Worm (Caenorhabditis elegans) whole organism, L4 larva: Measurements from ENCODE around the gene T26C12.1.

Experiments
- F26F4.8 ChIP-seq: fragments of 200-800 bp; sonication (Bioruptor generic); conservative IDR thresholded peaks from 2 replicates; pipeline ENCODE4 v1.3.6; 2022; ENCODE audit warnings: missing genetic modification characterization, missing compliant biosample characterization
- F37D6.2 ChIP-seq: sonication (generic microtip); optimal IDR thresholded peaks from 2 replicates; lab custom pipeline; 2016; ENCODE audit warnings: mild to moderate bottlenecking, missing genetic modification characterization, missing compliant biosample characterization
- F49E8.2 ChIP-seq: sonication (generic microtip); optimal IDR thresholded peaks from 2 replicates; lab custom pipeline; 2016; ENCODE audit warnings: missing compliant biosample characterization, mild to moderate bottlenecking, missing genetic modification characterization, borderline replicate concordance
- T26A8.4 ChIP-seq: fragments of 200-800 bp; sonication (Bioruptor generic); IDR thresholded peaks from 2 replicates; pipeline ENCODE4 v1.3.6; 2022; ENCODE audit warnings: missing genetic modification characterization, missing compliant biosample characterization
- Y48G9A.11 ChIP-seq: fragments of 200-800 bp; sonication (Bioruptor generic); IDR thresholded peaks from 2 replicates; pipeline ENCODE4 v1.3.6; 2022; ENCODE audit warnings: missing genetic modification reagents, missing genetic modification characterization, missing compliant biosample characterization
- Y5F2A.4 ChIP-seq: fragments of 200-800 bp; sonication (Bioruptor generic); optimal IDR thresholded peaks from 2 replicates; lab custom pipeline; 2018; ENCODE audit warnings: mild to moderate bottlenecking, missing genetic modification characterization, missing compliant biosample characterization
- Y75B8A.6 ChIP-seq: fragments of 200-800 bp; sonication (Bioruptor generic); IDR thresholded peaks from 2 replicates; pipeline ENCODE4 v1.3.6; 2022; ENCODE audit warnings: missing genetic modification reagents, missing genetic modification characterization, missing compliant biosample characterization
- ZK337.2 ChIP-seq: fragments of 200-800 bp; sonication (Bioruptor generic); IDR thresholded peaks from 2 replicates; pipeline ENCODE4 v1.3.6; 2022; ENCODE audit warnings: missing genetic modification reagents, missing genetic modification characterization, missing compliant biosample characterization
- aha-1 ChIP-seq: fragments of 150-350 bp; peaks from one replicate; lab custom pipeline; 2014; ENCODE audit warnings: missing biosample characterization, missing genetic modification characterization
- aly-2 ChIP-seq: sonication (generic microtip); optimal IDR thresholded peaks from 2 replicates; lab custom pipeline; 2018; ENCODE audit warnings: missing biosample characterization, missing genetic modification characterization
- ama-1 ChIP-seq: fragments of 150-350 bp; optimal IDR thresholded peaks from 2 replicates; lab custom pipeline; 2014; ENCODE audit warnings: inconsistent platforms, mixed read lengths
- arid-1 ChIP-seq: fragments of 200-800 bp; sonication (Bioruptor generic); conservative IDR thresholded peaks from 2 replicates; pipeline ENCODE4 v1.3.6; 2022; ENCODE audit warnings: missing genetic modification reagents, missing genetic modification characterization, missing compliant biosample characterization
- ceh-28 ChIP-seq: fragments of 150-350 bp; optimal IDR thresholded peaks from 2 replicates; lab custom pipeline; 2014; ENCODE audit warnings: missing biosample characterization, missing genetic modification reagents, missing genetic modification characterization
- ceh-62 ChIP-seq: sonication (generic microtip); optimal IDR thresholded peaks from 2 replicates; lab custom pipeline; 2017; ENCODE audit warnings: missing biosample characterization, missing genetic modification characterization
- dmd-6 ChIP-seq: fragments of 200-800 bp; sonication (Bioruptor generic); IDR thresholded peaks from 2 replicates; pipeline ENCODE4 v1.3.6; 2022; ENCODE audit warnings: missing genetic modification reagents, missing genetic modification characterization, missing compliant biosample characterization
- dmd-8 ChIP-seq: fragments of 200-800 bp; sonication (Bioruptor generic); IDR thresholded peaks from 2 replicates; pipeline ENCODE4 v1.3.6; 2022; ENCODE audit warnings: missing genetic modification characterization, missing compliant biosample characterization
- dmd-9 ChIP-seq: fragments of 200-800 bp; sonication (Bioruptor generic); IDR thresholded peaks from 2 replicates; pipeline ENCODE4 v1.3.6; 2022; ENCODE audit warnings: missing genetic modification reagents, missing genetic modification characterization, missing compliant biosample characterization
- dpl-1 ChIP-seq: fragments of 150-350 bp; optimal IDR thresholded peaks from 2 replicates; lab custom pipeline; 2014; ENCODE audit warnings: missing biosample characterization, missing genetic modification reagents, missing genetic modification characterization
- duxl-1 ChIP-seq: sonication (generic microtip); optimal IDR thresholded peaks from 2 replicates; lab custom pipeline; 2016; ENCODE audit warnings: mild to moderate bottlenecking, missing genetic modification characterization, moderate library complexity, missing compliant biosample characterization; ENCODE audit not compliant: poor library complexity
- fkh-10 ChIP-seq: fragments of 150-350 bp; optimal IDR thresholded peaks from 2 replicates; lab custom pipeline; 2014; ENCODE audit warnings: missing biosample characterization, missing genetic modification reagents, missing genetic modification characterization
- fos-1 ChIP-seq: fragments of 150-350 bp; optimal IDR thresholded peaks from 2 replicates; lab custom pipeline; 2014; ENCODE audit warnings: missing biosample characterization, missing genetic modification characterization
- jun-1 ChIP-seq: fragments of 150-350 bp; optimal IDR thresholded peaks from 2 replicates; lab custom pipeline; 2014; ENCODE audit warnings: missing biosample characterization, missing genetic modification reagents, missing genetic modification characterization
- lsy-2 ChIP-seq, 2 experiments: fragments of 150-350 bp in 1 of 2; sonication (generic microtip) in 1 of 2; optimal IDR thresholded peaks; 2 replicates each; lab custom pipeline; 2014 to 2017; ENCODE audit warnings: missing biosample characterization in 2 of 2, missing genetic modification characterization in 2 of 2
- madf-5 ChIP-seq, 2 experiments: fragments of 200-800 bp; sonication (Bioruptor generic); IDR thresholded peaks; 2 replicates each; pipeline ENCODE4 v1.3.6; 2022; ENCODE audit warnings: missing compliant biosample characterization in 2 of 2, missing genetic modification characterization in 2 of 2
- madf-9 ChIP-seq: fragments of 200-800 bp; sonication (Bioruptor generic); conservative IDR thresholded peaks from 2 replicates; pipeline ENCODE4 v1.3.6; 2022; ENCODE audit warnings: missing genetic modification reagents, missing genetic modification characterization, missing compliant biosample characterization
- mdl-1 ChIP-seq, 2 experiments: fragments of 150-350 bp in 1 of 2; sonication (generic microtip) in 1 of 2; optimal IDR thresholded peaks; 2 replicates each; lab custom pipeline; 2014 to 2017; ENCODE audit warnings: missing biosample characterization in 2 of 2, missing genetic modification characterization in 2 of 2
- mep-1 ChIP-seq: fragments of 150-350 bp; sonication (generic microtip); optimal IDR thresholded peaks from 3 replicates; lab custom pipeline; 2014; ENCODE audit warnings: missing biosample characterization, missing genetic modification characterization
- mes-2 ChIP-seq: sonication (generic microtip); optimal IDR thresholded peaks from 2 replicates; lab custom pipeline; 2016; ENCODE audit warnings: missing genotype, mild to moderate bottlenecking, missing genetic modification characterization, missing compliant biosample characterization; ENCODE audit not compliant: poor library complexity, severe bottlenecking
- mxl-2 ChIP-seq: fragments of 200-800 bp; sonication (Bioruptor generic); conservative IDR thresholded peaks from 2 replicates; pipeline ENCODE4 v1.3.6; 2022; ENCODE audit warnings: missing genetic modification reagents, missing genetic modification characterization, missing compliant biosample characterization
- mxl-3 ChIP-seq: fragments of 200-800 bp; sonication (Bioruptor generic); optimal IDR thresholded peaks from 2 replicates; lab custom pipeline; 2018; ENCODE audit warnings: mild to moderate bottlenecking, missing genetic modification characterization, missing compliant biosample characterization
- nhr-42 ChIP-seq: fragments of 200-800 bp; sonication (Bioruptor generic); IDR thresholded peaks from 2 replicates; pipeline ENCODE4 v1.3.6; 2022; ENCODE audit warnings: missing genetic modification characterization, missing compliant biosample characterization
- nhr-77 ChIP-seq: fragments of 150-350 bp; optimal IDR thresholded peaks from 2 replicates; lab custom pipeline; 2014; ENCODE audit warnings: missing biosample characterization, missing genetic modification characterization
- pqm-1 ChIP-seq: sonication (generic microtip); optimal IDR thresholded peaks from 2 replicates; lab custom pipeline; 2017; ENCODE audit warnings: missing biosample characterization, missing genetic modification characterization
- set-16 ChIP-seq: fragments of 200-800 bp; sonication (Bioruptor generic); IDR thresholded peaks from 2 replicates; pipeline ENCODE4 v1.3.6; 2022; ENCODE audit warnings: missing genetic modification reagents, missing genetic modification characterization, missing compliant biosample characterization
- snpc-1.2 ChIP-seq: fragments of 200-800 bp; sonication (Bioruptor generic); IDR thresholded peaks from 2 replicates; pipeline ENCODE4 v1.3.6; 2022; ENCODE audit warnings: missing genetic modification reagents, missing genetic modification characterization, missing compliant biosample characterization
- snpc-4 ChIP-seq: fragments of 150-350 bp; optimal IDR thresholded peaks from 2 replicates; lab custom pipeline; 2014; ENCODE audit warnings: missing biosample characterization, missing genetic modification characterization
- unc-62 ChIP-seq, 3 experiments: fragments of 150-350 bp in 1 of 3; sonication (generic microtip); optimal IDR thresholded peaks in 2 of 3; peaks in 1 of 3; 1 replicate in 1 of 3; 2 replicates in 2 of 3; lab custom pipeline; 2014 to 2017; ENCODE audit warnings: missing biosample characterization in 3 of 3, missing genetic modification characterization in 3 of 3, missing genetic modification reagents in 3 of 3, missing genotype in 1 of 3
- vab-7 ChIP-seq: fragments of 200-800 bp; sonication (Bioruptor generic); IDR thresholded peaks from 2 replicates; pipeline ENCODE4 v1.3.6; 2022; ENCODE audit warnings: missing genetic modification reagents, missing genetic modification characterization, missing compliant biosample characterization
- zag-1 ChIP-seq: fragments of 150-350 bp; optimal IDR thresholded peaks from 2 replicates; lab custom pipeline; 2014; ENCODE audit warnings: missing biosample characterization, missing genetic modification characterization
- zip-2 ChIP-seq: fragments of 150-350 bp; optimal IDR thresholded peaks from 2 replicates; lab custom pipeline; 2014; ENCODE audit warnings: missing biosample characterization, missing genetic modification characterization
- ztf-11 ChIP-seq: fragments of 150-350 bp; optimal IDR thresholded peaks from 2 replicates; lab custom pipeline; 2014; ENCODE audit warnings: missing biosample characterization, missing genetic modification characterization

T26C12.1 gene

DNA sequence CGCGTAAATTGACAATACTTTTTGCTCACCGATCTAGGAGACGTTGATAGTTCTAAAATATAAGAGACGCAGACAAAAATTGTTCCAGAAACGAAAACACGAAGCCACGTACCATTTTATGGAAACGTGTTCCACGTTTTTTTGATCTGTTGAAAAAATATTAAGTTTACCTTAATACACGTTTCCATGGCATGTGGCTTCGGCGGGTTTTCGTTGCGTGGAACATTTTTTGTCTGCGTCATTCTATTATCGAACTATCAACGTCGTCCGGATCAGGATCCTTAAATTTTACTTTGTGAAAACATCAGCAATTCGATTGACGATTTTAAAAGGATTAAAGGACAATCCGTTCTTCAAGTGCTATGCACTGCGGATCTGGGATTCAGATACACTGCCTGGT, 6.9 kb downstream of the T26C12.1 start, which contains the start of gene T26C12.2:
Gene T26C12.2, minus strand, starts transcription at position 101 of the 400 bp plus-strand sequence.
- TF ChIP-seq dmd-6 (GFP tag; lab: Robert Waterston, UW): no peak
- TF ChIP-seq aha-1 (tag; lab: Kevin White, UChicago): no peak
- TF ChIP-seq F37D6.2: no peak
- TF ChIP-seq vab-7 (GFP tag; lab: Robert Waterston, UW): no peak
- TF ChIP-seq F26F4.8 (GFP tag; lab: Robert Waterston, UW): no peak
- no peak for TF ChIP-seq unc-62 (GFP tag; optimal IDR thresholded peaks at IDR 0.05 in 1 of 2; lab: Kevin White, UChicago)
- no peak for TF ChIP-seq unc-62 (tag; optimal IDR thresholded peaks at IDR 0.05; lab: Kevin White, UChicago)
- TF ChIP-seq madf-5 (GFP tag; IDR thresholded peaks at IDR 0.05; lab: Robert Waterston, UW): no peak
- TF ChIP-seq Y48G9A.11: no peak

DNA sequence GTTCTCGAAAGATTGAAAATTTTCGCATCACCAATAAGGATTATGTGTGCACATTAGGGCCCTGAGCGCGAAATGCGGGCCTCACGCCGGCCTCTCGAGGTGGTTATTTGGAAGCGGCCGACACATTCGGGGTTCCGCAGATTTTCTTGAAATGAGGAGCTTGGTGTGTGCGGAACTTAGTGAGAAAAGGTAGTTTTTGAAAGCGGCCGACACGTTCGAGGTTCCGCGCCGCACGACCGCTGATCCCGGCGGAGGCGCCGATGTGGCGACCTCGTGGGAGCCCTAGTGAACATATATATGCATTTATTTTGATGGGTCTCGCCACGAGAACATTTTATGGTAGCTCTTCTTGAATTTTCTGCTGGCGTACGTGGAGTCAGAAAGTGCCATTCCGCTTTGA, 8.1 kb downstream of the T26C12.1 start:
- peak; percentile 73 for TF ChIP-seq set-16 (GFP tag; lab: Robert Waterston, UW)
- TF ChIP-seq nhr-42 (GFP tag; lab: Robert Waterston, UW): 0 out of 2 replicates have a peak, but pooled peaks have one; percentile 12
- no peak for TF ChIP-seq fkh-10 (GFP tag; lab: Kevin White, UChicago)

DNA sequence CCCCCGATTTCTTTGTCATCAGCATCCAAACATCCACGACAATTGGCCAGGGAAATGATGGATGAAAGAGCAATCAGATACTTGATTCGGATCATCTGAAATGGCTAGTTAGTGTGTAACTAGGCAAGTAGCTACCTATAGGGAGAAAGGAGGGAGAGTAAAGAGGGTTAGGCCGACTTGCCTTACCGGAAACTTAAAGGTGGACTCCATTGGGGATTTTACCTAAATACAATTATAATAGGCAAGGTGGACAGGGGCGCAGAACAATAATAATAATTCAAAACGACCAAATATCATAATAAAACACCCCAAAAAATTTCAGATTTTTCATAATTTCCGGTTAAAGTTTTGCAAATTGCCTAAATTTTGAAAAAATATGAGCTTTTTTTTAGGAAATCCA, 8.9 kb downstream of the T26C12.1 start, which contains the start of gene clec-173:
Gene clec-173, minus strand, starts transcription at position 101 of the 400 bp plus-strand sequence.
- no peak for TF ChIP-seq dmd-6 (GFP tag; lab: Robert Waterston, UW)

DNA sequence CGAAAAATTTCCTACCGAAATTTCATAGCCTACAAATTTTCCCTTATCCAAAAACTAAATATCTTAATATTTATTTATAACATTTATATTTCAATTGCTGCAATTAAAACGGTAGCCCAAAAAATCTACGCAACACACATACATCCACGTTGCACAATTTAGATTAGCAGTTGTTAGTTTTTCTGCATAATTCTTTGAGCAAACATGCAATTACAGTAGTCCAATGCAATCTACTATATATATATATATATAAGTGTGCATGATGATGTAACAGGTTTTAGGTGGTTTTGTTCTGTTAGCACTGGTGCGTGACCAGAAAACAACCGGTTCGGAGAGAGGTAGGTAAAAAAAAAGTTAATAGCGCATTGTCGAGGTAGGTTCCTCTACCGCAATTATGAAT, 12.6 kb downstream of the T26C12.1 start:
- no peak for TF ChIP-seq pqm-1
- no peak for TF ChIP-seq fos-1 (tag; lab: Kevin White, UChicago)
- TF ChIP-seq F49E8.2 (tag; lab: Kevin White, UChicago): no peak
- TF ChIP-seq mep-1 (tag; lab: Kevin White, UChicago): no peak
- TF ChIP-seq ceh-62: no peak
- TF ChIP-seq lsy-2 (tag; optimal IDR thresholded peaks at IDR 0.05; lab: Kevin White, UChicago): no peak
- TF ChIP-seq nhr-77: no peak
- TF ChIP-seq ceh-28 (tag; lab: Kevin White, UChicago): no peak
- no peak for TF ChIP-seq dmd-9
- TF ChIP-seq mes-2: no peak
- TF ChIP-seq ama-1 (lab: Kevin White, UChicago): no peak
- TF ChIP-seq dmd-8 (GFP tag; lab: Robert Waterston, UW): no peak
- no peak for TF ChIP-seq Y5F2A.4
- TF ChIP-seq jun-1 (tag; lab: Kevin White, UChicago): no peak
- TF ChIP-seq zag-1 (tag; lab: Kevin White, UChicago): no peak

DNA sequence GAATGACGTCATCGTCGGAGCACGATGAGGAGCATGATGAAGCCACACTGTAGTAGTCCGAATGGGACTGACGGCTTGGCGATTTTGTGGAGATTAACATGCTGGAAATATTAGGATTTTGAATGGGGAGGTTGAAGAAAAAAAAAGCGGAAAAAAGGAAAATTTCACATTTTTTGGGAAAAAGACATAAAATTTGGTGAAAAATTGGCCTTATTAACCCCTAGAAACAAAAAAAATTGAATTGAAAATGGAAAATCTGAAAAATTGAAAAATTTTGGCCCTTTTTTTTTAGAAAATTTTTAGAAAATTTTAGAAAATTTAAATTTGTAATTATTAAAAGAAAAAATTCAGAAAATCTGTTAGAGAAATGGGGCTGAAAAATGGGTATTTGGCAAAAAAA, 14.6 kb downstream of the T26C12.1 start, which contains the start of gene T26C12.3:
Gene T26C12.3, minus strand, starts transcription at position 101 of the 400 bp plus-strand sequence.
- TF ChIP-seq F26F4.8 (GFP tag; lab: Robert Waterston, UW) (no peak), aly-2 (no peak)

DNA sequence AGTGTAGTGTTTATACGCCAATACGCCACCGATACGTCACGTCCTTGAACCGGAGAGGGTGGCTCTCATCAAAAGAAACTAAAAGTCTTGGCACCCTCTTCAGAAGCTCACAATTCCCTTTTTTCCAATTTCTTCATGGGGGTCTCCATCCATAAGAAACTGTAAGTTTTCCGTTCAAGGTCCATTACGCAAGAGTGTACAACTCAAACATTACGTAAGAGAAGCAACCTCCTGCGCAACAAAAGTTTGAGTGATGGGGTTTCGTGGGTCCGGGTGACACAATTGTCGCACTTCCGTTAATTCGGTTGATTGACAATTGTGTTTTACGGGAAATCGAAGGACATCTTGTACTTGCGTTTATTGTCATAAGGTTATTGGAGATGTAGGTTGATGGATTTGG, 20.1 kb downstream of the T26C12.1 start:
- TF ChIP-seq mxl-2 (GFP tag; lab: Robert Waterston, UW): no peak
- TF ChIP-seq arid-1 (GFP tag; lab: Robert Waterston, UW): no peak
- TF ChIP-seq ZK337.2 (GFP tag; lab: Robert Waterston, UW): 0 out of 2 replicates have a peak, but pooled peaks have one; percentile 15

DNA sequence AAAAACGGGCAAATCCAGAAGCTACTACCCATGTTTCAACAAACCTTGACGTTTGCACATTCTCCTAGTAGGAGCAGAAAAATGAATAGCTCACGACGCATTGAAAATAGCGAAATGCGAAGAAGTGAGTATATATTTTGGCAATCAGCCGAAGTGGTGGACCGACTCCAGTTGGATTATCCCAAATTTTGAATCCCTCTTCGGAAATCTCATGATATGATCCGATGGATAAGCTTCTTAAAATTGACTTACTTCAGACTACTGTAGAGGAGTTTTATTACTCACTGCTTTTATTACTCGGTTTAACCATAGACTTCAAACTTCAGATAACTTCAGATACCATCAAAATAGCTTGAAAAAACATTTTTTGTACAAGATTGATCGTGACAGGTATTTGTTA, 30.5 kb downstream of the T26C12.1 start, which contains the start of gene gcy-23:
Gene gcy-23, minus strand, starts transcription at position 101 of the 400 bp plus-strand sequence.
- TF ChIP-seq zip-2 (tag; lab: Kevin White, UChicago): no peak
- no peak for TF ChIP-seq mxl-3 (GFP tag; lab: Kevin White, UChicago)
- no peak for TF ChIP-seq madf-9 (GFP tag; lab: Robert Waterston, UW)
- no peak for TF ChIP-seq ztf-11
- TF ChIP-seq dmd-8 (GFP tag; lab: Robert Waterston, UW): no peak
- TF ChIP-seq dpl-1 (GFP tag; lab: Kevin White, UChicago): no peak
- no peak for TF ChIP-seq Y75B8A.6 (GFP tag; lab: Robert Waterston, UW)
- TF ChIP-seq T26A8.4 (GFP tag; lab: Robert Waterston, UW): no peak
- no peak for TF ChIP-seq mdl-1 (tag; optimal IDR thresholded peaks at IDR 0.05; lab: Kevin White, UChicago)
- no peak for TF ChIP-seq set-16 (GFP tag; lab: Robert Waterston, UW)
- no peak for TF ChIP-seq snpc-4 (tag; lab: Kevin White, UChicago)
- no peak for TF ChIP-seq arid-1 (GFP tag; lab: Robert Waterston, UW)
- TF ChIP-seq snpc-1.2 (GFP tag; lab: Robert Waterston, UW): no peak
- no peak for TF ChIP-seq Y5F2A.4
- TF ChIP-seq duxl-1 (tag; lab: Kevin White, UChicago): no peak
